Worm (Caenorhabditis elegans) whole organism, early embryonic: ENCODE data around the gene nob-1.

Experiments
- B0310.2 ChIP-seq: sonication (generic microtip); optimal IDR thresholded peaks from 2 replicates; lab custom pipeline; 2016; ENCODE audit warnings: mild to moderate bottlenecking, missing genetic modification characterization, missing compliant biosample characterization
- F13C5.2 ChIP-seq: sonication (generic microtip); optimal IDR thresholded peaks from 2 replicates; lab custom pipeline; 2017; ENCODE audit warnings: mild to moderate bottlenecking, missing genetic modification characterization, inconsistent platforms, missing compliant biosample characterization
- aly-1 ChIP-seq: sonication (generic microtip); optimal IDR thresholded peaks from 2 replicates; lab custom pipeline; 2016; ENCODE audit warnings: missing genetic modification characterization, missing compliant biosample characterization
- ama-1 ChIP-seq: fragments of 150-350 bp; optimal IDR thresholded peaks from 2 replicates; lab custom pipeline; 2014
- ceh-13 ChIP-seq: fragments of 200-800 bp; sonication (Bioruptor generic); optimal IDR thresholded peaks from 2 replicates; lab custom pipeline; 2018; ENCODE audit warnings: mild to moderate bottlenecking, missing genetic modification characterization, missing compliant biosample characterization
- ceh-36 ChIP-seq: sonication (generic microtip); optimal IDR thresholded peaks from 2 replicates; lab custom pipeline; 2016; ENCODE audit warnings: missing genetic modification characterization, inconsistent platforms, missing compliant biosample characterization
- ets-7 ChIP-seq: sonication (generic microtip); optimal IDR thresholded peaks from 2 replicates; lab custom pipeline; 2016; ENCODE audit warnings: missing genotype, missing genetic modification characterization, missing compliant biosample characterization
- flt-1 ChIP-seq: fragments of 200-800 bp; sonication (Bioruptor generic); IDR thresholded peaks from 2 replicates; pipeline ENCODE4 v1.3.6; 2022; ENCODE audit warnings: missing genetic modification characterization, missing compliant biosample characterization
- hmbx-1 ChIP-seq: sonication (generic microtip); optimal IDR thresholded peaks from 2 replicates; lab custom pipeline; 2016; ENCODE audit warnings: mild to moderate bottlenecking, missing genetic modification characterization, missing compliant biosample characterization
- hmg-4 ChIP-seq: fragments of 200-800 bp; sonication (Bioruptor generic); optimal IDR thresholded peaks from 2 replicates; lab custom pipeline; 2018; ENCODE audit warnings: mild to moderate bottlenecking, missing genetic modification characterization, missing compliant biosample characterization
- hnd-1 ChIP-seq: sonication (generic microtip); optimal IDR thresholded peaks from 2 replicates; lab custom pipeline; 2016; ENCODE audit warnings: missing genetic modification characterization, missing compliant biosample characterization
- pes-1 ChIP-seq: fragments of 200-800 bp; sonication (Bioruptor generic); IDR thresholded peaks from 2 replicates; pipeline ENCODE4 v1.3.6; 2022; ENCODE audit warnings: missing genetic modification reagents, missing genetic modification characterization, missing compliant biosample characterization
- scrt-1 ChIP-seq: fragments of 200-800 bp; sonication (Bioruptor generic); IDR thresholded peaks from 2 replicates; pipeline ENCODE4 v1.3.6; 2022; ENCODE audit warnings: missing genetic modification characterization, missing compliant biosample characterization
- sea-1 ChIP-seq: fragments of 200-800 bp; sonication (Bioruptor generic); conservative IDR thresholded peaks from 2 replicates; pipeline ENCODE4 v1.3.6; 2022; ENCODE audit warnings: missing genetic modification characterization, missing compliant biosample characterization
- tbx-11 ChIP-seq: fragments of 200-800 bp; sonication (Bioruptor generic); IDR thresholded peaks from 2 replicates; pipeline ENCODE4 v1.3.6; 2022; ENCODE audit warnings: missing genetic modification characterization, missing compliant biosample characterization
- tbx-37 ChIP-seq: fragments of 200-800 bp; sonication (Bioruptor generic); conservative IDR thresholded peaks from 2 replicates; pipeline ENCODE4 v1.3.6; 2022; ENCODE audit warnings: missing genetic modification reagents, missing genetic modification characterization, missing compliant biosample characterization
- tra-4 ChIP-seq: sonication (generic microtip); optimal IDR thresholded peaks from 2 replicates; lab custom pipeline; 2017; ENCODE audit warnings: missing genetic modification characterization, missing compliant biosample characterization

nob-1 gene

DNA sequence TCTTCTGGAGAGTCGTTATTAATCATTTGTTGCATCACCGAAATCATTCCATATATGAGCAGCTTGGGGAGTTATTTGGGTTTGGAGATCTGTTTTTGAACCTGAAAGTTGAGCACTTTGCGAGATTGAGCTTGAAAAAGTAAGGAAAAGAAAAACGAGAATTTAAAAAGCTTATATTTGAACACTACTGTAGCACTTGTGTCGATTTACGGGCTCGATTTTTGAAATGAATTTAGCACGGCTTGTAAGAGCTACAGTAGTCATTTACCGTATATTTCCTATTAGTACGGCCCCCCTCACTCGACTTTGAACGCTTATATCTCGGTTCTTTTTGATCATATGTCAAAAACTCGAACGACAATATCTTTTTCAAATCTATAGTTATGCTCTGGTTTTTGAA is at the start of gene nob-1:
Gene nob-1 (minus strand): TSS at position 101 of the 400 bp plus-strand sequence.
- no peak for TF ChIP-seq tra-4 (tag; lab: Kevin White, UChicago)
- no peak for TF ChIP-seq sea-1 (GFP tag; lab: Robert Waterston, UW)
- no peak for TF ChIP-seq tbx-11 (GFP tag; lab: Robert Waterston, UW)
- TF ChIP-seq hmg-4 (GFP tag; lab: Kevin White, UChicago): no peak
- TF ChIP-seq hmbx-1 (tag; lab: Kevin White, UChicago): no peak
- no peak for TF ChIP-seq pes-1 (GFP tag; lab: Robert Waterston, UW)
- TF ChIP-seq F13C5.2: no peak
- TF ChIP-seq aly-1 (tag; lab: Kevin White, UChicago): no peak
- TF ChIP-seq ama-1 (lab: Kevin White, UChicago): no peak
- no peak for TF ChIP-seq flt-1 (GFP tag; lab: Robert Waterston, UW)

DNA sequence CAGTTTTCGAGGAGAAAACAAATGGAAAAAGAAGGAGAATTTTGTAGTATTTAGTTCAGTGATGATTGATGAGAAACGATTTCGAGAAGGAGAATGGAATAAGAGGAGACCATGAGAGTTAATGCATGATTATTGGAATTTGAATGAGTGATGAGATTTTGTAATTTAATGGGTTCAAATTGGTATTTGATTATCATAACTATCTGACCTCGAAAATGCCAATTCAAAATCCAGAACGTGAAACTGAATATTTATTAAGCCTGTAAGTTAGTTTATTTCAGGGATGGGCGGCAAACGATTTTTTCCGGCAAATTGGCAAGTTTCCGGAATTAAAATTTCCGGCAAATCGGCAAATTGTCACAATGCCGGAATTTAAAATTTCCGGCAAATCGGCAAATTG is 49.0 kb upstream of the nob-1 start:
- no peak for TF ChIP-seq B0310.2 (tag; lab: Kevin White, UChicago)
- no peak for TF ChIP-seq hmbx-1 (tag; lab: Kevin White, UChicago)
- no peak for TF ChIP-seq flt-1 (GFP tag; lab: Robert Waterston, UW)
- no peak for TF ChIP-seq scrt-1 (GFP tag; lab: Robert Waterston, UW)
- TF ChIP-seq ceh-36 (tag; lab: Kevin White, UChicago): no peak
- no peak for TF ChIP-seq hnd-1
- no peak for TF ChIP-seq pes-1 (GFP tag; lab: Robert Waterston, UW)
- no peak for TF ChIP-seq hmg-4 (GFP tag; lab: Kevin White, UChicago)
- TF ChIP-seq sea-1 (GFP tag; lab: Robert Waterston, UW): no peak
- TF ChIP-seq aly-1 (tag; lab: Kevin White, UChicago): no peak
- no peak for TF ChIP-seq ets-7 (tag; lab: Kevin White, UChicago)
- TF ChIP-seq ama-1 (lab: Kevin White, UChicago): no peak
- TF ChIP-seq tbx-11 (GFP tag; lab: Robert Waterston, UW): no peak
- no peak for TF ChIP-seq ceh-13 (GFP tag; lab: Kevin White, UChicago)
- no peak for TF ChIP-seq tbx-37 (GFP tag; lab: Robert Waterston, UW)
- no peak for TF ChIP-seq tra-4 (tag; lab: Kevin White, UChicago)
- no peak for TF ChIP-seq F13C5.2

- TF ChIP-seq F13C5.2 (no peak), ceh-13 (GFP tag; lab: Kevin White, UChicago) (no peak), tbx-37 (GFP tag; lab: Robert Waterston, UW) (no peak), tbx-11 (GFP tag; lab: Robert Waterston, UW) (no peak), flt-1 (GFP tag; lab: Robert Waterston, UW) (no peak), ceh-36 (tag; lab: Kevin White, UChicago) (peak; percentile 96), ets-7 (tag; lab: Kevin White, UChicago) (no peak), aly-1 (tag; lab: Kevin White, UChicago) (no peak), tra-4 (tag; lab: Kevin White, UChicago) (no peak)
Observed at ce11 chrIII:12131751-12132150, 47.6 kb upstream of the nob-1 start.

DNA sequence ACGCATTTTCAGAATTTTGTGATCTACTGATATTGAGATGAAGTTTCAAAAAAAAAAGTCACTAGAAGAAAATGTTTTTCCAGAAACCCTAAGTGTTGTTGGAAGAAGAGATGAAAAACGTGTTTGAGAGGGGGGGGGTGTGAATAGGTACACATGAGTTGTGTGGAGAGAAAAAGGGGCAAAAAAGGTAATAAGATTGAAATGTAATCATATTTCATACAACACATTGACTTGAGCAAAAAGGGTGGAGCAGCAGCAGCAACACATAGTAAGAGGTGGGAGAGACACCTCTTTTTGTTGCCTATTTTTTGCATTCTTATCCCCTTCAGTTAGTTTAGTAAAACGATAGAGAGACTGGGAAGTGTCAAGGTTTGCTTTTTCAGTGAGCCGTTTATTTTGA is 46.7 kb upstream of the nob-1 start:
- TF ChIP-seq tra-4 (tag; lab: Kevin White, UChicago): no peak
- TF ChIP-seq scrt-1 (GFP tag; lab: Robert Waterston, UW): no peak
- no peak for TF ChIP-seq aly-1 (tag; lab: Kevin White, UChicago)

DNA sequence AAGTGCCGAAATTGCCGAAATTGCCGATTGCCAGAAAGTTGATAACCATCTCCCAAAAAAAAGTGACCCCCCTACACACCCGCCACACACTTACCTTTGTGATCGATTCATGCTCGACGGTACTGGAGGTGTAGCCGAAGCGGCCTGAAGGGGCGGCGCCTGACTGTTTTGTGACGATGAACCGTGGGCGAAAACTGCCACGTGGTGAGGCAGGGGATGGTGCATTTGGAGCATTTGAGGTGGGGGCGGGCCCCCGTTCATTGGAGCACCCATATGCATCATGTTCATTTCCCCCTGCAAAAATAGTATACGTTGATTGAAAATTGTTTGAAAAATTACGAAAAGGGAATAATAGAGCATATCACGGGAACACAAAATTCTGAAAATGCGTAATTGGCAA is 45.9 kb upstream of the nob-1 start, which contains the start of gene Y75B8A.6:
Gene Y75B8A.6 (minus strand): TSS at position 292 of the 400 bp plus-strand sequence.
- TF ChIP-seq flt-1 (GFP tag; lab: Robert Waterston, UW) (no peak), ceh-36 (tag; lab: Kevin White, UChicago) (no peak), pes-1 (GFP tag; lab: Robert Waterston, UW) (no peak), tbx-37 (GFP tag; lab: Robert Waterston, UW) (no peak), hnd-1 (no peak), ceh-13 (GFP tag; lab: Kevin White, UChicago) (no peak), ama-1 (lab: Kevin White, UChicago) (no peak), B0310.2 (tag; lab: Kevin White, UChicago) (no peak), F13C5.2 (no peak), ets-7 (tag; lab: Kevin White, UChicago) (no peak), hmg-4 (GFP tag; lab: Kevin White, UChicago) (no peak)

- TF ChIP-seq tbx-11 (GFP tag; lab: Robert Waterston, UW) (0 out of 2 replicates have a peak, but pooled peaks have one; percentile 5), hmg-4 (GFP tag; lab: Kevin White, UChicago) (no peak), ceh-36 (tag; lab: Kevin White, UChicago) (peak; percentile 68)
Observed at ce11 chrIII:12124392-12124791, 40.3 kb upstream of the nob-1 start.

DNA sequence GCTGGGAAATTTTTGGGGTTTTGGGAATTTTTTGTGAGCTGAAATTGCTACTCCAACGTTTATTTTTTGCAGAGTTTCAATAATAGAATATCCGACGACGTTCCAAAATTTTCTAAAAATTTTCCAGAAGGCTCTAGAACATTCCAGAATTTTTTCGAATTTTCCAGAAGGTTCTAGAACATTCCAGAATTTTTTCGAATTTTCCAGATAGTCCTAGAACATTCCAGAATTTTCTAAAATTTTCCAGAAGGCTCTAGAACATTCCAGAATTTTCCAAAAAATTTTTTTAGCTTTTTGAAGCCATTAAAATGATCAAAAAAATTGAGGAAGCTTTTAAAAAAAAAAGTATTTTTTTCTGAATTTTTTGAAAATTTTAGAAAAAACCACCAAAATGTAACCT is 39.3 kb upstream of the nob-1 start:
- TF ChIP-seq sea-1 (GFP tag; lab: Robert Waterston, UW): no peak
- no peak for TF ChIP-seq hmg-4 (GFP tag; lab: Kevin White, UChicago)
- no peak for TF ChIP-seq scrt-1 (GFP tag; lab: Robert Waterston, UW)
- no peak for TF ChIP-seq B0310.2 (tag; lab: Kevin White, UChicago)
- no peak for TF ChIP-seq pes-1 (GFP tag; lab: Robert Waterston, UW)
- no peak for TF ChIP-seq tbx-37 (GFP tag; lab: Robert Waterston, UW)
- no peak for TF ChIP-seq ceh-36 (tag; lab: Kevin White, UChicago)
- no peak for TF ChIP-seq F13C5.2
- no peak for TF ChIP-seq ceh-13 (GFP tag; lab: Kevin White, UChicago)
- no peak for TF ChIP-seq tbx-11 (GFP tag; lab: Robert Waterston, UW)
- TF ChIP-seq hnd-1: no peak
- no peak for TF ChIP-seq tra-4 (tag; lab: Kevin White, UChicago)
- TF ChIP-seq ets-7 (tag; lab: Kevin White, UChicago): no peak

DNA sequence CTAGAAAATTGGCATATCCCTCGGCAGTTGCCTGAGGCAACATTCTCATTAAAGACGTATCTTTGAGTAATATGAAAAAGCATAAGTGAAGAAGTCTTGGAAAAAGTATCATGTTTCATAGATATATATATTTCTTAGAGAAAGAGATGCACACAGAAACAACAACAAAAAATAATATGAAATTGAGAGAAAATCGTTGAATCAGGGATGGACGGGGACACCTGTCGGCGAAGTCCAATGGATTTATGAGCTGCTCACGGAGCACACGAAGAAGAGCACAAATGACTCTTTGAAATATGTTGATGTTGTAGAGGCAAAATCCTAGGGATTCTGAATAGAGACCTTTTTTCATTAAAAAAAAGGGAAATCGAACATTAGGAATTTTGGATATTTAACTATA is 37.1 kb upstream of the nob-1 start:
- TF ChIP-seq hmbx-1 (tag; lab: Kevin White, UChicago): no peak
- TF ChIP-seq ceh-36 (tag; lab: Kevin White, UChicago): no peak
- no peak for TF ChIP-seq F13C5.2
- no peak for TF ChIP-seq flt-1 (GFP tag; lab: Robert Waterston, UW)
